Worm (Caenorhabditis elegans) whole organism, L1 larva: ENCODE measurements around the gene cnd-1.

Experiments
- lir-3 ChIP-seq: sonication (generic microtip); optimal IDR thresholded peaks from 2 replicates; lab custom pipeline; 2016; ENCODE audit warnings: mild to moderate bottlenecking, missing genetic modification characterization, moderate library complexity, missing compliant biosample characterization; ENCODE audit not compliant: poor library complexity
- mdl-1 ChIP-seq, 2 experiments: fragments of 150-350 bp; optimal IDR thresholded peaks; 2 replicates each; lab custom pipeline; 2014 to 2017; ENCODE audit warnings: missing biosample characterization in 2 of 2, missing genetic modification characterization in 2 of 2, inconsistent platforms in 1 of 2
- nhr-28 ChIP-seq: fragments of 150-350 bp; optimal IDR thresholded peaks from 2 replicates; lab custom pipeline; 2014; ENCODE audit warnings: missing biosample characterization, missing genetic modification characterization
- unc-62 ChIP-seq: fragments of 150-350 bp; optimal IDR thresholded peaks from 2 replicates; lab custom pipeline; 2014; ENCODE audit warnings: missing biosample characterization, missing genetic modification reagents, missing genetic modification characterization

ce11 chrIII:5263299-5263993 is 19.0 kb upstream of the cnd-1 start, which contains the start of the genes C34E10.9 and hap-1:
- TF ChIP-seq unc-62 (GFP tag; lab: Kevin White, UChicago) (no peak), mdl-1 (tag; optimal IDR thresholded peaks at IDR 0.05; lab: Kevin White, UChicago) (no peak), lir-3 (no peak), nhr-28 (no peak)
